Worm (Caenorhabditis elegans) whole organism, L2 larva: Measurements from ENCODE around the gene dnj-18.

Experiments used
- aly-2 ChIP-seq: fragments of 150-350 bp; optimal IDR thresholded peaks from 2 replicates; lab custom pipeline; 2014; ENCODE audit warnings: missing biosample characterization, missing genetic modification characterization
- fos-1 ChIP-seq: fragments of 150-350 bp; optimal IDR thresholded peaks from 2 replicates; lab custom pipeline; 2014; ENCODE audit warnings: missing biosample characterization, missing genetic modification characterization
- nhr-12 ChIP-seq: fragments of 150-350 bp; optimal IDR thresholded peaks from 2 replicates; lab custom pipeline; 2014; ENCODE audit warnings: missing biosample characterization, missing genetic modification characterization
- nhr-237 ChIP-seq: fragments of 150-350 bp; optimal IDR thresholded peaks from 2 replicates; lab custom pipeline; 2014; ENCODE audit warnings: missing biosample characterization, missing genetic modification characterization
- peb-1 ChIP-seq: fragments of 150-350 bp; optimal IDR thresholded peaks from 2 replicates; lab custom pipeline; 2014; ENCODE audit warnings: missing biosample characterization, missing genetic modification characterization

DNA sequence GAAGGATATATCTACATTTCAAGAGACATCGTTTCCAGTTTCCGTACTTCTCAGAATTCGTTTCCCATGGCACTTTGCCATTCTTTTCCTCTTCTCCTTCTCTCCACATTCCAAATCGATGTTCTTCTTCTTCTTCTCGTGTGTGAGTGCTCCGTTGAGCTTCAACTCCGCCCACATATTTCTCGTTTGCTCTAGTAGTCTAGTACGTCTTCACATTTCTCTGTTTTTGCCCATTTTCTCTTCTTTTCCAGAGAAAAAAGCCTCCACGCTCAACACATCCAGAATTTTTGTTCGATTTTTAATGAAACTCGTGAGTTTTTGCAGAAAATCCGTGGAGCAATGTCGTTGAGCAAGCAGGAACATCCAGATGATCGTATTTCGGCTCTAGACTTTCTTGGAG is 11.0 kb downstream of the dnj-18 start, which contains the start of gene T04A8.18:
- TF ChIP-seq aly-2 = no peak
- TF ChIP-seq nhr-12 (tag; lab: Kevin White, UChicago) = no peak
- no peak for TF ChIP-seq nhr-237 (tag; lab: Kevin White, UChicago)
- no peak for TF ChIP-seq peb-1 (tag; lab: Kevin White, UChicago)
- no peak for TF ChIP-seq fos-1
